Worm (Caenorhabditis elegans): Measurements from ENCODE around the gene gcy-27.

- TF ChIP-seq blmp-1 (tag; optimal IDR thresholded peaks at IDR 0.05) (no peak), elt-1 (tag; optimal IDR thresholded peaks at IDR 0.05; ENCODE audit: borderline replicate concordance, insufficient read depth) (no peak), nhr-76 (tag; optimal IDR thresholded peaks at IDR 0.05) (no peak), mep-1 (tag; optimal IDR thresholded peaks at IDR 0.05) (peak; percentile 11), nhr-237 (tag; optimal IDR thresholded peaks at IDR 0.05) (no peak), sptf-1 (tag; optimal IDR thresholded peaks at IDR 0.05) (no peak)
These were observed 24.8 kb upstream of the gcy-27 start, which contains the start of gene rif-1.1 for ce11 chrIV:17461222-17461707.
